Worm (Caenorhabditis elegans) whole organism, young adult: ENCODE measurements around the gene K10H10.6.

ENCODE experiments used
- B0261.1 ChIP-seq: sonication (generic microtip); optimal IDR thresholded peaks from 2 replicates; lab custom pipeline; 2016; ENCODE audit warnings: mild to moderate bottlenecking, missing genetic modification characterization, moderate library complexity, missing compliant biosample characterization
- C17E4.6 ChIP-seq: fragments of 200-800 bp; sonication (Bioruptor generic); IDR thresholded peaks from 2 replicates; pipeline ENCODE4 v1.3.6; 2022; ENCODE audit warnings: missing genetic modification reagents, missing genetic modification characterization, missing compliant biosample characterization
- D2030.7 ChIP-seq: fragments of 200-800 bp; sonication (Bioruptor generic); IDR thresholded peaks from 2 replicates; pipeline ENCODE4 v1.3.6; 2022; ENCODE audit warnings: missing genetic modification reagents, missing genetic modification characterization, missing compliant biosample characterization
- F37B4.10 ChIP-seq: fragments of 200-800 bp; sonication (Bioruptor generic); IDR thresholded peaks from 2 replicates; pipeline ENCODE4 v1.3.6; 2022; ENCODE audit warnings: missing genetic modification characterization, missing compliant biosample characterization
- F55B11.4 ChIP-seq: sonication (generic microtip); optimal IDR thresholded peaks from 2 replicates; lab custom pipeline; 2016; ENCODE audit warnings: missing compliant biosample characterization, missing genetic modification characterization, borderline replicate concordance; ENCODE audit not compliant: insufficient read depth
- Y53F4B.3 ChIP-seq: fragments of 200-800 bp; sonication (Bioruptor generic); IDR thresholded peaks from 2 replicates; pipeline ENCODE4 v1.3.6; 2022; ENCODE audit warnings: missing genetic modification reagents, missing genetic modification characterization, missing compliant biosample characterization
- ZK185.1 ChIP-seq: sonication (generic microtip); optimal IDR thresholded peaks from 2 replicates; lab custom pipeline; 2016; ENCODE audit warnings: mild to moderate bottlenecking, missing genetic modification characterization, missing compliant biosample characterization; ENCODE audit not compliant: poor library complexity, severe bottlenecking
- akir-1 ChIP-seq: fragments of 200-800 bp; sonication (Bioruptor generic); optimal IDR thresholded peaks from 2 replicates; lab custom pipeline; 2018; ENCODE audit warnings: mild to moderate bottlenecking, missing genetic modification characterization, moderate library complexity, missing compliant biosample characterization
- aptf-3 ChIP-seq: fragments of 200-800 bp; sonication (Bioruptor generic); IDR thresholded peaks from 2 replicates; pipeline ENCODE4 v1.3.6; 2022; ENCODE audit warnings: missing genetic modification characterization, missing compliant biosample characterization
- attf-5 ChIP-seq: fragments of 200-800 bp; sonication (Bioruptor generic); optimal IDR thresholded peaks from 2 replicates; lab custom pipeline; 2018; ENCODE audit warnings: mild to moderate bottlenecking, missing genetic modification characterization, missing compliant biosample characterization
- bed-1 ChIP-seq: fragments of 200-800 bp; sonication (Bioruptor generic); IDR thresholded peaks from 2 replicates; pipeline ENCODE4 v1.3.6; 2022; ENCODE audit warnings: missing genetic modification reagents, missing genetic modification characterization, missing compliant biosample characterization
- cebp-1 ChIP-seq, 2 experiments: fragments of 200-800 bp in 1 of 2; sonication (Bioruptor generic) in 1 of 2; sonication (generic microtip) in 1 of 2; IDR thresholded peaks in 1 of 2; optimal IDR thresholded peaks in 1 of 2; 2 replicates each; pipeline versions ENCODE4 v1.3.6 to Lab custom; 2017 to 2022; ENCODE audit warnings: missing compliant biosample characterization in 2 of 2, missing genetic modification characterization in 2 of 2, mild to moderate bottlenecking in 1 of 2, missing genetic modification reagents in 1 of 2, moderate library complexity in 1 of 2
- ceh-40 ChIP-seq: fragments of 200-800 bp; sonication (Bioruptor generic); IDR thresholded peaks from 2 replicates; pipeline ENCODE4 v1.3.6; 2022; ENCODE audit warnings: missing genetic modification characterization, missing compliant biosample characterization
- ceh-79 ChIP-seq: sonication (generic microtip); optimal IDR thresholded peaks from 2 replicates; lab custom pipeline; 2017; ENCODE audit warnings: mild to moderate bottlenecking, missing genetic modification characterization, missing compliant biosample characterization
- ceh-91 ChIP-seq: fragments of 200-800 bp; sonication (Bioruptor generic); IDR thresholded peaks from 2 replicates; pipeline ENCODE4 v1.3.6; 2022; ENCODE audit warnings: missing genetic modification reagents, missing genetic modification characterization, missing compliant biosample characterization
- gei-17 ChIP-seq: fragments of 200-800 bp; sonication (Bioruptor generic); optimal IDR thresholded peaks from 2 replicates; lab custom pipeline; 2018; ENCODE audit warnings: mild to moderate bottlenecking, missing genetic modification characterization, missing compliant biosample characterization
- hmg-20 ChIP-seq: fragments of 200-800 bp; sonication (Bioruptor generic); IDR thresholded peaks from 2 replicates; pipeline ENCODE4 v1.3.6; 2022; ENCODE audit warnings: missing genetic modification reagents, missing genetic modification characterization, missing compliant biosample characterization
- lag-1 ChIP-seq: fragments of 200-800 bp; sonication (Bioruptor generic); IDR thresholded peaks from 2 replicates; pipeline ENCODE4 v1.3.6; 2022; ENCODE audit warnings: missing genetic modification reagents, missing genetic modification characterization, missing compliant biosample characterization
- lin-26 ChIP-seq: fragments of 200-800 bp; sonication (Bioruptor generic); IDR thresholded peaks from 2 replicates; pipeline ENCODE4 v1.3.6; 2022; ENCODE audit warnings: missing genetic modification reagents, missing genetic modification characterization, missing compliant biosample characterization
- lin-35 ChIP-seq, 3 experiments: fragments of 150-350 bp in 2 of 3; sonication (generic microtip) in 1 of 3; optimal IDR thresholded peaks; 2 replicates each; lab custom pipeline; 2014 to 2018; ENCODE audit warnings: missing biosample characterization in 3 of 3, missing genetic modification characterization in 3 of 3, missing genetic modification reagents in 3 of 3
- lin-40 ChIP-seq: sonication (generic microtip); optimal IDR thresholded peaks from 2 replicates; lab custom pipeline; 2016; ENCODE audit warnings: missing genetic modification characterization, mild to moderate bottlenecking, missing compliant biosample characterization, missing genotype, missing genetic modification reagents
- lsl-1 ChIP-seq: fragments of 200-800 bp; sonication (Bioruptor generic); optimal IDR thresholded peaks from 2 replicates; lab custom pipeline; 2018; ENCODE audit warnings: mild to moderate bottlenecking, missing genetic modification characterization, moderate library complexity, missing compliant biosample characterization
- madf-3 ChIP-seq: fragments of 200-800 bp; sonication (Bioruptor generic); IDR thresholded peaks from 2 replicates; pipeline ENCODE4 v1.3.6; 2022; ENCODE audit warnings: missing genetic modification reagents, missing genetic modification characterization, missing compliant biosample characterization
- madf-6 ChIP-seq: fragments of 200-800 bp; sonication (Bioruptor generic); IDR thresholded peaks from 2 replicates; pipeline ENCODE4 v1.3.6; 2022; ENCODE audit warnings: missing genetic modification reagents, missing genetic modification characterization, missing compliant biosample characterization
- mcd-1 ChIP-seq: fragments of 200-800 bp; sonication (Bioruptor generic); IDR thresholded peaks from 2 replicates; pipeline ENCODE4 v1.3.6; 2022; ENCODE audit warnings: missing genetic modification reagents, missing genetic modification characterization, missing compliant biosample characterization
- mxl-1 ChIP-seq: sonication (generic microtip); optimal IDR thresholded peaks from 2 replicates; lab custom pipeline; 2016; ENCODE audit warnings: missing genetic modification characterization, missing compliant biosample characterization
- nfya-1 ChIP-seq: sonication (generic microtip); optimal IDR thresholded peaks from 2 replicates; lab custom pipeline; 2017; ENCODE audit warnings: antibody characterized with exemption, missing compliant biosample characterization, missing genetic modification characterization, borderline replicate concordance; ENCODE audit not compliant: insufficient read depth
- nhr-90 ChIP-seq: sonication (generic microtip); optimal IDR thresholded peaks from 2 replicates; lab custom pipeline; 2016; ENCODE audit warnings: missing genotype, mild to moderate bottlenecking, missing genetic modification characterization, missing compliant biosample characterization
- rec-8 ChIP-seq, 2 experiments: sonication (generic microtip); optimal IDR thresholded peaks; 2 replicates each; lab custom pipeline; 2016; ENCODE audit warnings: mild to moderate bottlenecking in 2 of 2, missing genetic modification characterization in 2 of 2, missing genetic modification reagents in 2 of 2, missing genotype in 2 of 2, missing biosample characterization in 1 of 2, missing compliant biosample characterization in 1 of 2, moderate library complexity in 1 of 2
- snpc-1.1 ChIP-seq: sonication (generic microtip); optimal IDR thresholded peaks from 2 replicates; lab custom pipeline; 2017; ENCODE audit warnings: missing genetic modification characterization, mild to moderate bottlenecking, missing compliant biosample characterization, antibody characterized with exemption, moderate library complexity, missing genotype, missing genetic modification reagents; ENCODE audit not compliant: insufficient read depth
- snpc-4 ChIP-seq, 5 experiments: fragments of 150-350 bp in 1 of 5; sonication (generic microtip) in 4 of 5; optimal IDR thresholded peaks; 2 replicates each; lab custom pipeline; 2014 to 2018; ENCODE audit warnings: missing genetic modification characterization in 5 of 5, missing biosample characterization in 3 of 5, antibody characterized with exemption in 2 of 5, mild to moderate bottlenecking in 2 of 5, missing compliant biosample characterization in 2 of 5, missing genotype in 2 of 5, moderate library complexity in 2 of 5, missing genetic modification reagents in 1 of 5
- somi-1 ChIP-seq: fragments of 200-800 bp; sonication (Bioruptor generic); optimal IDR thresholded peaks from 2 replicates; lab custom pipeline; 2018; ENCODE audit warnings: mild to moderate bottlenecking, missing genetic modification characterization, missing compliant biosample characterization
- unc-62 ChIP-seq: fragments of 150-350 bp; optimal IDR thresholded peaks from 2 replicates; lab custom pipeline; 2014; ENCODE audit warnings: missing biosample characterization, missing genetic modification reagents, missing genetic modification characterization
- xnd-1 ChIP-seq: sonication (generic microtip); optimal IDR thresholded peaks from 2 replicates; lab custom pipeline; 2016; ENCODE audit warnings: missing genotype, missing genetic modification reagents, missing genetic modification characterization, missing compliant biosample characterization
- zim-3 ChIP-seq: sonication (generic microtip); optimal IDR thresholded peaks from 2 replicates; lab custom pipeline; 2017; ENCODE audit warnings: mild to moderate bottlenecking, missing genetic modification characterization, moderate library complexity, missing compliant biosample characterization
- ztf-18 ChIP-seq: sonication (generic microtip); optimal IDR thresholded peaks from 2 replicates; lab custom pipeline; 2016; ENCODE audit warnings: missing genotype, mild to moderate bottlenecking, missing genetic modification characterization, missing compliant biosample characterization

K10H10.6 gene

DNA sequence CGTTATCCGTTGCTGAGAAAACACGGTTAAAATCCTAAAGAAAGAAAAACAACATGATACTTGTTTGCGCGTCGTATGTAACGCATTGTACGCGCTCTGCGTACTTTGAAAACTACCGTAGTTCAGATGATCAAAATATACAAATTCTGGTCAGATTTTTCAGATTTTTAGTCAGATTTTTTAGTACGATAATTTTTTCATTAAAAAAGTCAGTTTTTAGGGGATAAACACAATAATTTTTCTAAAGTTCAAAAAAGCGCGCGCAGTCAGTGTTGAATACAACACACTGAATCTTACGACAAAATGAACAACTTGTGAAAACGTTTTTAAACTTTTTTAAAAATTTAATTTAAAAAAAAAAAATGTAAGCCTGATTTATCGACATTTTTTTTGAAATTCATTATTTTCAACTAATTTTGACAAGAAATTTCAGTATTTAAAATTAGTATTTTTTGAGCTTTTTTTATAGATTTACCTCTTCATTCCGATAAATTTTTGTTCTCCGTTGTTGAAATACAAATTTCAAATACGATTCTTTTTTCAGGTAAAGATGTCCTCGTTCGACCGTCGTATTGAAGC lies 20.6 kb downstream of the K10H10.6 start, which contains the start of gene pot-2 (continued):
- no peak for TF ChIP-seq zim-3
- TF ChIP-seq akir-1: no peak
- no peak for TF ChIP-seq gei-17 (GFP tag; lab: Kevin White, UChicago)
- TF ChIP-seq lin-26 (GFP tag; lab: Robert Waterston, UW): no peak
- peak; percentile 87 for TF ChIP-seq lsl-1 (GFP tag; lab: Kevin White, UChicago)
- no peak for TF ChIP-seq lag-1 (GFP tag; lab: Robert Waterston, UW)
- no peak for TF ChIP-seq rec-8 (tag; optimal IDR thresholded peaks at IDR 0.05; lab: Kevin White, UChicago)
- TF ChIP-seq snpc-4 (GFP tag; optimal IDR thresholded peaks at IDR 0.05; lab: Kevin White, UChicago): no peak
- TF ChIP-seq snpc-4 (tag; optimal IDR thresholded peaks at IDR 0.05; lab: Kevin White, UChicago): no peak
- no peak for TF ChIP-seq attf-5 (GFP tag; lab: Kevin White, UChicago)
- TF ChIP-seq mxl-1 (tag; lab: Kevin White, UChicago): no peak
- no peak for TF ChIP-seq ZK185.1
- peak; percentile 49 for TF ChIP-seq xnd-1
- no peak for TF ChIP-seq lin-35 (GFP tag; optimal IDR thresholded peaks at IDR 0.05; lab: Kevin White, UChicago)
- TF ChIP-seq madf-6 (GFP tag; lab: Robert Waterston, UW): peak; percentile 80
- TF ChIP-seq ceh-91 (GFP tag; lab: Robert Waterston, UW): 0 out of 2 replicates have a peak, but pooled peaks have one; percentile 13
- TF ChIP-seq F55B11.4 (tag; lab: Kevin White, UChicago): no peak

DNA sequence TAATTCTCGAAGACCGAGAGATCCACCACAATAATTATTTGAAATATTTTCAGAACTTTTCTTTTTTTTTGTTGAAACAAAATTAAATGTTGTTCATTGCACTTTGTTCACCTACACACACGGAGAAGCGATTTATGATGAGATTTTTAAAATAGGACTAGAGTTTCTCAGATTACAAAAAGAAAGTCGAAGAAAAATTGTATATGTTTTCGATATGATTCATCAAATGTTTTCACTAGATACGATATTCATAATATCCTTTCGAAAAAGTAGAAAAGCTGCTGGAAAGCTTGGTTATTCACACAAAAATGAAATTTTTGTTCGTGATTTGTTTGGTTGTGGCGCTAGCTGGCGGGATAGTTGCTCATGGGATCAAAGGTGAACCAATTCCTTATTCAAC lies 21.9 kb downstream of the K10H10.6 start, which contains the start of gene F57C2.4:
Gene F57C2.4 (plus strand): TSS at position 301 of the 400 bp plus-strand sequence.
- TF ChIP-seq somi-1 (GFP tag; lab: Kevin White, UChicago): no peak
- TF ChIP-seq bed-1 (GFP tag; lab: Robert Waterston, UW): no peak
- no peak for TF ChIP-seq ceh-40 (GFP tag; lab: Robert Waterston, UW)
- TF ChIP-seq aptf-3 (GFP tag; lab: Robert Waterston, UW): no peak
- TF ChIP-seq xnd-1: no peak
- TF ChIP-seq F37B4.10 (GFP tag; lab: Robert Waterston, UW): no peak
- TF ChIP-seq mcd-1 (GFP tag; lab: Robert Waterston, UW): no peak
- TF ChIP-seq Y53F4B.3 (GFP tag; lab: Robert Waterston, UW): no peak
- no peak for TF ChIP-seq cebp-1 (GFP tag; IDR thresholded peaks at IDR 0.05; lab: Robert Waterston, UW)
- TF ChIP-seq cebp-1 (tag; optimal IDR thresholded peaks at IDR 0.05; lab: Kevin White, UChicago): no peak
- TF ChIP-seq madf-6 (GFP tag; lab: Robert Waterston, UW): no peak
- no peak for TF ChIP-seq D2030.7 (GFP tag; lab: Robert Waterston, UW)
- no peak for TF ChIP-seq lin-40 (tag; lab: Kevin White, UChicago)
- TF ChIP-seq lag-1 (GFP tag; lab: Robert Waterston, UW): no peak
- no peak for TF ChIP-seq nfya-1 (tag; lab: Kevin White, UChicago)
- no peak for TF ChIP-seq nhr-90 (tag; lab: Kevin White, UChicago)
- TF ChIP-seq snpc-1.1 (tag; lab: Kevin White, UChicago): no peak
- no peak for TF ChIP-seq ceh-79 (tag; lab: Kevin White, UChicago)
- TF ChIP-seq ztf-18 (tag; lab: Kevin White, UChicago): no peak
- no peak for TF ChIP-seq C17E4.6 (GFP tag; lab: Robert Waterston, UW)
- no peak for TF ChIP-seq hmg-20 (GFP tag; lab: Robert Waterston, UW)

- TF ChIP-seq F37B4.10 (GFP tag; lab: Robert Waterston, UW) (no peak), unc-62 (no peak), rec-8 (tag; optimal IDR thresholded peaks at IDR 0.05; lab: Kevin White, UChicago) (no peak), madf-3 (no peak), B0261.1 (no peak)
These were observed 24.0 kb downstream of the K10H10.6 start for ce11 chrII:14527104-14527503.
